Fruit fly (Drosophila melanogaster) whole organism, prepupa: ENCODE data around the gene CG7131.

Experiments used
- Blimp-1 ChIP-seq: fragments of 200-800 bp; sonication (Bioruptor generic); optimal IDR thresholded peaks from 3 replicates; lab custom pipeline; 2017; ENCODE audit warnings: missing biosample characterization, missing genetic modification characterization, mild to moderate bottlenecking, moderate library complexity, missing genetic modification reagents
- CG11294 ChIP-seq: fragments of 200-800 bp; sonication (Bioruptor generic); IDR thresholded peaks from 2 replicates; pipeline ENCODE4 v1.3.6; 2022; ENCODE audit warnings: missing biosample characterization, missing genetic modification characterization
- CG6276 ChIP-seq: fragments of 200-800 bp; sonication (Bioruptor generic); optimal IDR thresholded peaks from 2 replicates; lab custom pipeline; 2017; ENCODE audit warnings: missing biosample characterization, mild to moderate bottlenecking, missing genetic modification characterization
- CG6808 ChIP-seq: fragments of 200-800 bp; sonication (Bioruptor generic); optimal IDR thresholded peaks from 3 replicates; lab custom pipeline; 2017; ENCODE audit warnings: missing biosample characterization, missing genetic modification characterization, mild to moderate bottlenecking, moderate library complexity, missing genetic modification reagents
- CG6854 ChIP-seq: fragments of 200-800 bp; sonication (Bioruptor generic); optimal IDR thresholded peaks from 2 replicates; lab custom pipeline; 2017; ENCODE audit warnings: missing biosample characterization, mild to moderate bottlenecking, missing genetic modification characterization
- Eip75B ChIP-seq: fragments of 200-800 bp; sonication (Bioruptor generic); optimal IDR thresholded peaks from 3 replicates; lab custom pipeline; 2016; ENCODE audit warnings: missing biosample characterization, missing genetic modification characterization
- Eip93F ChIP-seq: fragments of 200-800 bp; sonication (Bioruptor generic); optimal IDR thresholded peaks from 2 replicates; lab custom pipeline; 2016; ENCODE audit warnings: missing biosample characterization, mild to moderate bottlenecking, missing genetic modification characterization
- Hr39 ChIP-seq: fragments of 200-800 bp; sonication (Bioruptor generic); optimal IDR thresholded peaks from 2 replicates; lab custom pipeline; 2016; ENCODE audit warnings: missing biosample characterization, missing genetic modification characterization
- Hr4 ChIP-seq: fragments of 200-800 bp; sonication (Bioruptor generic); optimal IDR thresholded peaks from 3 replicates; lab custom pipeline; 2016; ENCODE audit warnings: missing biosample characterization, missing genetic modification characterization
- Met ChIP-seq: fragments of 200-800 bp; sonication (Bioruptor generic); optimal IDR thresholded peaks from 3 replicates; lab custom pipeline; 2016; ENCODE audit warnings: missing biosample characterization, missing genetic modification characterization
- dac ChIP-seq: fragments of 200-800 bp; sonication (Bioruptor generic); optimal IDR thresholded peaks from 2 replicates; lab custom pipeline; 2017; ENCODE audit warnings: missing biosample characterization, mild to moderate bottlenecking, missing genetic modification characterization
- eg ChIP-seq: fragments of 200-800 bp; sonication (Bioruptor generic); IDR thresholded peaks from 3 replicates; pipeline ENCODE4 v1.3.6; 2022; ENCODE audit warnings: missing biosample characterization, missing genetic modification characterization
- salr ChIP-seq, 2 experiments: fragments of 200-800 bp; sonication (Bioruptor generic); optimal IDR thresholded peaks; 3 replicates each; lab custom pipeline; 2016 to 2018; ENCODE audit warnings: missing biosample characterization in 2 of 2, missing genetic modification characterization in 2 of 2, mild to moderate bottlenecking in 1 of 2
- ss ChIP-seq, 2 experiments: fragments of 200-800 bp; sonication (Bioruptor generic); optimal IDR thresholded peaks; 2 replicates in 1 of 2; 3 replicates in 1 of 2; lab custom pipeline; 2017 to 2018; ENCODE audit warnings: mild to moderate bottlenecking in 2 of 2, missing biosample characterization in 2 of 2, missing genetic modification characterization in 2 of 2, moderate library complexity in 1 of 2

DNA sequence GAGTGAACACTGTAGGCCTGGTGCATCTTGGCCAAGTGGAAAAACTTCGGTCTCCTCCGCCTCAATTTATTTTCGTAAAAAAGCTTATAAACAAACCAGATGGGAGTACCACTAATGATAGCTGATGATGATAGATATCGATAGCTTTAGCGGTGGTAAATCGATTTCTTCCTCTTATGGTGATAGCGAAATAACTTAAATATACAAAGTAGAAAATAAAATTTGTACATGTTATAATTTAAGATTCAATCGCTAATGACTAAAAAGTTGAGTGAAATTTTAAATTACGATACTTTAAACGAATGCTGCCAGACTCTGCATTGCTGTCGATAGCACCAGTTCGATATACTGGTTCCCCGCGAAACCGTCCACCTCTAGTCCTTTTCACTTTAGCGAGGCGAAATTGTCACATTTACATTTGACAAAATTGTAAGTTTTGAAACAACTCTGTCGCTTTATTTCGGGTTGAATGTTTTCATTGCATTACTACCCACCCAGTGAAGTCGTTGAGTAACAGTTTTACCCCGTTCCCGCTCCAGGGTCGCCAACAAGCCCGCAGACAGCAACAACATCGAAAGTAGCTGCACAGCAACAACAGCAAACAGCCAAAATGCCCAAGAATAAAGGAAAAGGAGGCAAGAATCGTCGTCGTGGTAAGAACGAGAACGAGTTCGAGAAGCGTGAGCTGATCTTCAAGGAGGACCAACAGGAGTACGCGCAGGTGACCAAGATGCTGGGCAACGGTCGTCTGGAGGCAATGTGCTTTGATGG, 14.1 kb downstream of the CG7131 start, which contains the start of the genes Vps39 and eIF1A:
- TF ChIP-seq Eip93F (GFP tag; lab: Kevin White, UChicago) (peak; percentile 42), dac (no peak), Hr39 (no peak), Blimp-1 (GFP tag; lab: Kevin White, UChicago) (no peak), CG6276 (GFP tag; lab: Kevin White, UChicago) (no peak), CG6854 (no peak), CG6808 (no peak), ss (GFP tag; optimal IDR thresholded peaks at IDR 0.05; lab: Kevin White, UChicago) (no peak), Met (GFP tag; lab: Kevin White, UChicago) (no peak), CG11294 (GFP tag; lab: Robert Waterston, UW) (no peak), salr (GFP tag; optimal IDR thresholded peaks at IDR 0.05; lab: Kevin White, UChicago) (no peak), Eip75B (GFP tag; lab: Kevin White, UChicago) (no peak), eg (GFP tag; lab: Robert Waterston, UW) (no peak), Hr4 (GFP tag; lab: Kevin White, UChicago) (peak; percentile 42)
